Fruit fly (Drosophila melanogaster): ENCODE data around the gene CG17350.

Gene CG17350

dm6 chr2L:19342767-19343166 is 38.0 kb upstream of the CG17350 start (continued):
- TF ChIP-seq CG6792 (GFP tag; optimal IDR thresholded peaks at IDR 0.05) (peak; percentile 4), Sox14 (GFP tag; optimal IDR thresholded peaks at IDR 0.05) (peak; percentile 40), Met (GFP tag; optimal IDR thresholded peaks at IDR 0.05) (peak; percentile 43), acj6 (GFP tag; optimal IDR thresholded peaks at IDR 0.05) (peak; percentile 32), CG6808 (GFP tag; optimal IDR thresholded peaks at IDR 0.05) (peak; percentile 30), CG3032 (tag; optimal IDR thresholded peaks at IDR 0.05) (peak; percentile 42), lz (GFP tag; optimal IDR thresholded peaks at IDR 0.05) (peak; percentile 14), pdm3 (GFP tag; optimal IDR thresholded peaks at IDR 0.05) (peak; percentile 31), Ets21C (GFP tag; optimal IDR thresholded peaks at IDR 0.05) (no peak), CG34406 (GFP tag; optimal IDR thresholded peaks at IDR 0.05) (peak; percentile 16), Smox (GFP tag; optimal IDR thresholded peaks at IDR 0.05) (peak; percentile 34), achi (GFP tag; optimal IDR thresholded peaks at IDR 0.05) (peak; percentile 32), CG8319 (GFP tag; optimal IDR thresholded peaks at IDR 0.05) (peak; percentile 11), CG7368 (GFP tag; optimal IDR thresholded peaks at IDR 0.05) (no peak), esn (GFP tag; optimal IDR thresholded peaks at IDR 0.05) (peak; percentile 29), topi (GFP tag; optimal IDR thresholded peaks at IDR 0.05) (peak; percentile 40), Hr39 (GFP tag; optimal IDR thresholded peaks at IDR 0.05) (no peak), CG8119 (GFP tag; IDR thresholded peaks at IDR 0.05) (0 out of 3 replicates have a peak, but pooled peaks have one; percentile 26), OdsH (GFP tag; optimal IDR thresholded peaks at IDR 0.05) (peak; percentile 16), CG3919 (GFP tag; optimal IDR thresholded peaks at IDR 0.05) (peak; percentile 41)

- peak; percentile 89 for TF ChIP-seq CG3032 (tag; optimal IDR thresholded peaks at IDR 0.05)
- no peak for TF ChIP-seq Eip93F (GFP tag; optimal IDR thresholded peaks at IDR 0.05)
- peak; percentile 92 for TF ChIP-seq CG4318 (GFP tag; optimal IDR thresholded peaks at IDR 0.05)
- TF ChIP-seq Eip75B (GFP tag; optimal IDR thresholded peaks at IDR 0.05), result peak; percentile 93
- peak; percentile 64 for TF ChIP-seq Hr38 (GFP tag; optimal IDR thresholded peaks at IDR 0.05)
- TF ChIP-seq CG8119 (GFP tag; IDR thresholded peaks at IDR 0.05), result peak; percentile 96
- TF ChIP-seq CG15336 (GFP tag; IDR thresholded peaks at IDR 0.05), result peak; percentile 96
- TF ChIP-seq CG6792 (GFP tag; optimal IDR thresholded peaks at IDR 0.05), result peak; percentile 87
- peak; percentile 78 for TF ChIP-seq CG11902 (GFP tag; optimal IDR thresholded peaks at IDR 0.05)
- peak; percentile 95 for TF ChIP-seq net (GFP tag; optimal IDR thresholded peaks at IDR 0.05)
- peak; percentile 87 for TF ChIP-seq cyc (GFP tag; optimal IDR thresholded peaks at IDR 0.05)
- peak; percentile 86 for TF ChIP-seq CG7368 (GFP tag; optimal IDR thresholded peaks at IDR 0.05)
- peak; percentile 89 for TF ChIP-seq CG6276 (GFP tag; optimal IDR thresholded peaks at IDR 0.05)
- TF ChIP-seq CG34406 (GFP tag; optimal IDR thresholded peaks at IDR 0.05), result peak; percentile 85
- peak; percentile 94 for TF ChIP-seq CG10631 (GFP tag; optimal IDR thresholded peaks at IDR 0.05)
- peak; percentile 95 for TF ChIP-seq Sox14 (GFP tag; optimal IDR thresholded peaks at IDR 0.05)
- TF ChIP-seq Hr39 (GFP tag; optimal IDR thresholded peaks at IDR 0.05), result peak; percentile 88
- peak; percentile 79 for TF ChIP-seq fkh (GFP tag; optimal IDR thresholded peaks at IDR 0.05)
- TF ChIP-seq esn (GFP tag; optimal IDR thresholded peaks at IDR 0.05), result peak; percentile 88
- peak; percentile 33 for TF ChIP-seq fd85E (GFP tag; optimal IDR thresholded peaks at IDR 0.05)
- peak; percentile 93 for TF ChIP-seq CG3919 (GFP tag; optimal IDR thresholded peaks at IDR 0.05)
- TF ChIP-seq CG6808 (GFP tag; optimal IDR thresholded peaks at IDR 0.05), result peak; percentile 81
- peak; percentile 80 for TF ChIP-seq Sox102F (GFP tag; optimal IDR thresholded peaks at IDR 0.05)
- TF ChIP-seq Gug (GFP tag; IDR thresholded peaks at IDR 0.05), result peak; percentile 94
- TF ChIP-seq spab (GFP tag; optimal IDR thresholded peaks at IDR 0.05), result peak; percentile 90
- peak; percentile 87 for TF ChIP-seq topi (GFP tag; optimal IDR thresholded peaks at IDR 0.05)
- TF ChIP-seq CG31627 (GFP tag; optimal IDR thresholded peaks at IDR 0.05), result peak; percentile 87
- TF ChIP-seq dsx (GFP tag; optimal IDR thresholded peaks at IDR 0.05; ENCODE audit: poor library complexity, severe bottlenecking), result peak; percentile 87
- TF ChIP-seq CG6163 (GFP tag; IDR thresholded peaks at IDR 0.05), result peak; percentile 97
- TF ChIP-seq CG10669 (GFP tag; optimal IDR thresholded peaks at IDR 0.05), result peak; percentile 92
- peak; percentile 91 for TF ChIP-seq CG1621 (tag; optimal IDR thresholded peaks at IDR 0.05)
- peak; percentile 94 for TF ChIP-seq Ets96B (tag; optimal IDR thresholded peaks at IDR 0.05)
- peak; percentile 90 for TF ChIP-seq Lpt (GFP tag; optimal IDR thresholded peaks at IDR 0.05)
- peak; percentile 97 for TF ChIP-seq eg (GFP tag; IDR thresholded peaks at IDR 0.05)
- peak; percentile 84 to 88 for TF ChIP-seq salr (GFP tag; optimal IDR thresholded peaks at IDR 0.05)
- peak; percentile 88 for TF ChIP-seq CG11762 (GFP tag; optimal IDR thresholded peaks at IDR 0.05; ENCODE audit: insufficient read depth)
- peak; percentile 83 for TF ChIP-seq CG9139 (GFP tag; optimal IDR thresholded peaks at IDR 0.05)
- TF ChIP-seq CG11294 (GFP tag; IDR thresholded peaks at IDR 0.05), result peak; percentile 85
- TF ChIP-seq Smox (GFP tag; optimal IDR thresholded peaks at IDR 0.05), result peak; percentile 74
- peak; percentile 42 for TF ChIP-seq CG6854 (GFP tag; optimal IDR thresholded peaks at IDR 0.05)
Observed at dm6 chr2L:19358017-19358471, 22.7 kb upstream of the CG17350 start.

Data from whole organism, prepupa.